Fruit fly (Drosophila melanogaster) whole organism, embryonic: ENCODE results near the gene CG16734.
A peak's percentile ranks its signal among the peaks of the same experiment; 100 is the strongest.

Experiments used
- Ada2b ChIP-seq: fragments of 200-800 bp; sonication (Bioruptor generic); IDR thresholded peaks from 2 replicates; pipeline ENCODE4 v1.3.6; 2022; ENCODE audit warnings: missing biosample characterization, missing genetic modification characterization
- Adf1 ChIP-seq: fragments of 200-800 bp; sonication (Bioruptor generic); IDR thresholded peaks from 2 replicates; pipeline ENCODE4 v1.3.6; 2022; ENCODE audit warnings: missing biosample characterization, missing genetic modification characterization
- Awh ChIP-seq: fragments of 200-800 bp; sonication (Bioruptor generic); IDR thresholded peaks from 2 replicates; pipeline ENCODE4, ENCODE4 v1.3.6; 2022; ENCODE audit warnings: missing biosample characterization, missing genetic modification characterization
- B-H1 ChIP-seq: fragments of 200-800 bp; sonication (Bioruptor generic); IDR thresholded peaks from 3 replicates; pipeline ENCODE4 v1.3.6; 2022; ENCODE audit warnings: missing biosample characterization, missing genetic modification characterization
- Bdp1 ChIP-seq: fragments of 200-800 bp; sonication (Bioruptor generic); optimal IDR thresholded peaks from 3 replicates; lab custom pipeline; 2016; ENCODE audit warnings: missing biosample characterization, missing genetic modification characterization
- Blimp-1 ChIP-seq: fragments of 200-800 bp; sonication (Bioruptor generic); optimal IDR thresholded peaks from 3 replicates; lab custom pipeline; 2018; ENCODE audit warnings: missing biosample characterization, missing genetic modification characterization, mild to moderate bottlenecking, moderate library complexity, missing genetic modification reagents
- CG10274 ChIP-seq: fragments of 200-800 bp; sonication (Bioruptor generic); optimal IDR thresholded peaks from 3 replicates; lab custom pipeline; 2017; ENCODE audit warnings: missing biosample characterization, mild to moderate bottlenecking, missing genetic modification characterization
- CG10565 ChIP-seq: fragments of 200-800 bp; sonication (Bioruptor generic); optimal IDR thresholded peaks from 3 replicates; lab custom pipeline; 2016; ENCODE audit warnings: missing biosample characterization, mild to moderate bottlenecking, missing genetic modification characterization
- CG11504 ChIP-seq: fragments of 200-800 bp; sonication (Bioruptor generic); optimal IDR thresholded peaks from 3 replicates; lab custom pipeline; 2019; ENCODE audit warnings: missing biosample characterization, mild to moderate bottlenecking, missing genetic modification characterization, moderate library complexity
- CG12942 ChIP-seq: fragments of 200-800 bp; sonication (Bioruptor generic); optimal IDR thresholded peaks from 3 replicates; lab custom pipeline; 2016; ENCODE audit warnings: missing biosample characterization, missing genetic modification characterization
- CG13296 ChIP-seq: fragments of 200-800 bp; sonication (Bioruptor generic); optimal IDR thresholded peaks from 3 replicates; lab custom pipeline; 2018; ENCODE audit warnings: missing biosample characterization, mild to moderate bottlenecking, missing genetic modification characterization
- CG17385 ChIP-seq: fragments of 200-800 bp; sonication (Bioruptor generic); optimal IDR thresholded peaks from 3 replicates; lab custom pipeline; 2018; ENCODE audit warnings: missing biosample characterization, mild to moderate bottlenecking, missing genetic modification characterization
- CG17568 ChIP-seq: fragments of 200-800 bp; sonication (Bioruptor generic); optimal IDR thresholded peaks from 2 replicates; lab custom pipeline; 2018; ENCODE audit warnings: missing biosample characterization, mild to moderate bottlenecking, missing genetic modification characterization, moderate library complexity
- CG2202 ChIP-seq: fragments of 200-800 bp; sonication (Bioruptor generic); optimal IDR thresholded peaks from 2 replicates; lab custom pipeline; 2018; ENCODE audit warnings: missing biosample characterization, mild to moderate bottlenecking, missing genetic modification characterization
- CG3407 ChIP-seq: fragments of 200-800 bp; sonication (Bioruptor generic); optimal IDR thresholded peaks from 2 replicates; lab custom pipeline; 2018; ENCODE audit warnings: missing biosample characterization, mild to moderate bottlenecking, missing genetic modification characterization
- CG7271 ChIP-seq: fragments of 200-800 bp; sonication (Bioruptor generic); optimal IDR thresholded peaks from 2 replicates; lab custom pipeline; 2018; ENCODE audit warnings: missing biosample characterization, mild to moderate bottlenecking, missing genetic modification characterization, moderate library complexity
- CG7745 ChIP-seq: fragments of 200-800 bp; sonication (Bioruptor generic); optimal IDR thresholded peaks from 2 replicates; lab custom pipeline; 2018; ENCODE audit warnings: missing biosample characterization, mild to moderate bottlenecking, missing genetic modification characterization, moderate library complexity
- CG7839 ChIP-seq: fragments of 200-800 bp; sonication (Bioruptor generic); optimal IDR thresholded peaks from 3 replicates; lab custom pipeline; 2018; ENCODE audit warnings: missing biosample characterization, mild to moderate bottlenecking, missing genetic modification characterization, moderate library complexity
- CG7963 ChIP-seq: fragments of 200-800 bp; sonication (Bioruptor generic); IDR thresholded peaks from 3 replicates; pipeline ENCODE4 v1.3.6; 2022; ENCODE audit warnings: missing biosample characterization, missing genetic modification characterization; ENCODE audit not compliant: partially characterized antibody
- CG8359 ChIP-seq: fragments of 200-800 bp; sonication (Bioruptor generic); optimal IDR thresholded peaks from 2 replicates; lab custom pipeline; 2017; ENCODE audit warnings: missing biosample characterization, mild to moderate bottlenecking, missing genetic modification characterization, borderline replicate concordance
- CG8944 ChIP-seq: fragments of 200-800 bp; sonication (Bioruptor generic); optimal IDR thresholded peaks from 3 replicates; lab custom pipeline; 2016; ENCODE audit warnings: missing biosample characterization, missing genetic modification characterization
- CG9727 ChIP-seq: fragments of 200-800 bp; sonication (Bioruptor generic); optimal IDR thresholded peaks from 3 replicates; lab custom pipeline; 2017; ENCODE audit warnings: missing biosample characterization, mild to moderate bottlenecking, missing genetic modification characterization
- CG9876 ChIP-seq: fragments of 200-800 bp; sonication (Bioruptor generic); optimal IDR thresholded peaks from 2 replicates; lab custom pipeline; 2016; ENCODE audit warnings: missing biosample characterization, missing genetic modification characterization
- CrebB ChIP-seq: fragments of 200-800 bp; sonication (Bioruptor generic); optimal IDR thresholded peaks from 3 replicates; lab custom pipeline; 2018; ENCODE audit warnings: missing biosample characterization, mild to moderate bottlenecking, missing genetic modification characterization
- Dek ChIP-seq: fragments of 200-800 bp; sonication (Bioruptor generic); optimal IDR thresholded peaks from 3 replicates; lab custom pipeline; 2019; ENCODE audit warnings: missing biosample characterization, mild to moderate bottlenecking, missing genetic modification characterization, moderate library complexity
- Dll ChIP-seq: fragments of 200-800 bp; sonication (Bioruptor generic); IDR thresholded peaks from 4 replicates; pipeline ENCODE4 v1.3.6; 2022; ENCODE audit warnings: missing biosample characterization, missing genetic modification characterization; ENCODE audit not compliant: partially characterized antibody
- E2f1 ChIP-seq: fragments of 200-800 bp; sonication (Bioruptor generic); IDR thresholded peaks from 2 replicates; pipeline ENCODE4 v1.3.6; 2022; ENCODE audit warnings: missing biosample characterization, missing genetic modification characterization
- Elba2 ChIP-seq: fragments of 200-800 bp; sonication (Bioruptor generic); optimal IDR thresholded peaks from 3 replicates; lab custom pipeline; 2016; ENCODE audit warnings: missing biosample characterization, missing genetic modification characterization
- Fer3 ChIP-seq: fragments of 200-800 bp; sonication (Bioruptor generic); optimal IDR thresholded peaks from 2 replicates; lab custom pipeline; 2018; ENCODE audit warnings: missing biosample characterization, mild to moderate bottlenecking, missing genetic modification characterization, moderate library complexity
- Hr3 ChIP-seq: fragments of 200-800 bp; sonication (Bioruptor generic); optimal IDR thresholded peaks from 3 replicates; lab custom pipeline; 2016; ENCODE audit warnings: missing biosample characterization, missing genetic modification characterization
- Hr78 ChIP-seq, 2 experiments: fragments of 200-800 bp in 1 of 2; fragments of >200 bp in 1 of 2; sonication (Bioruptor generic) in 1 of 2; optimal IDR thresholded peaks; 2 replicates each; lab custom pipeline; 2017 to 2019; ENCODE audit warnings: missing biosample characterization in 2 of 2, missing genetic modification characterization in 2 of 2, mild to moderate bottlenecking in 1 of 2, moderate library complexity in 1 of 2
- MBD-R2 ChIP-seq: fragments of 200-800 bp; sonication (Bioruptor generic); IDR thresholded peaks from 2 replicates; pipeline ENCODE4 v1.3.6; 2022; ENCODE audit warnings: missing biosample characterization, missing genetic modification characterization
- NC2α ChIP-seq: fragments of 200-800 bp; sonication (Bioruptor generic); optimal IDR thresholded peaks from 2 replicates; lab custom pipeline; 2016; ENCODE audit warnings: missing biosample characterization, missing genetic modification characterization
- Optix ChIP-seq: fragments of 200-800 bp; sonication (Bioruptor generic); IDR thresholded peaks from 3 replicates; pipeline ENCODE4 v1.3.6; 2022; ENCODE audit warnings: missing biosample characterization, missing genetic modification characterization
- Xrp1 ChIP-seq: fragments of 200-800 bp; sonication (Bioruptor generic); IDR thresholded peaks from 2 replicates; pipeline ENCODE4 v1.3.6; 2022; ENCODE audit warnings: missing biosample characterization, missing genetic modification characterization
- cad ChIP-seq: fragments of >200 bp; optimal IDR thresholded peaks from 2 replicates; lab custom pipeline; 2017; ENCODE audit warnings: missing biosample characterization, missing genetic modification characterization
- danr ChIP-seq: fragments of 200-800 bp; sonication (Bioruptor generic); IDR thresholded peaks from 2 replicates; pipeline ENCODE4 v1.3.6; 2022; ENCODE audit warnings: missing biosample characterization, missing genetic modification characterization
- ewg ChIP-seq: fragments of 200-800 bp; sonication (Bioruptor generic); optimal IDR thresholded peaks from 3 replicates; lab custom pipeline; 2017; ENCODE audit warnings: mild to moderate bottlenecking, missing biosample characterization, missing genetic modification reagents, missing genetic modification characterization
- hb ChIP-seq: fragments of 200-800 bp; sonication (Bioruptor generic); IDR thresholded peaks from 3 replicates; pipeline ENCODE4 v1.3.6; 2022; ENCODE audit warnings: missing biosample characterization, missing genetic modification characterization; ENCODE audit not compliant: partially characterized antibody
- ind ChIP-seq: fragments of 200-800 bp; sonication (Bioruptor generic); optimal IDR thresholded peaks from 3 replicates; lab custom pipeline; 2016; ENCODE audit warnings: missing biosample characterization, missing genetic modification characterization
- oc ChIP-seq: fragments of 200-800 bp; sonication (Bioruptor generic); optimal IDR thresholded peaks from 2 replicates; lab custom pipeline; 2018; ENCODE audit warnings: missing biosample characterization, mild to moderate bottlenecking, missing genetic modification characterization, moderate library complexity
- pan ChIP-seq, 4 experiments: fragments of >200 bp in 3 of 4; fragments of 200-800 bp in 1 of 4; sonication (Bioruptor generic) in 1 of 4; optimal IDR thresholded peaks in 3 of 4; IDR thresholded peaks in 1 of 4; 2 replicates each; pipeline versions ENCODE4 v1.3.6 to Lab custom; 2017 to 2022; ENCODE audit warnings: missing biosample characterization in 2 of 4, missing genetic modification characterization in 2 of 4, mixed read lengths in 1 of 4
- pros ChIP-seq: fragments of 200-800 bp; sonication (Bioruptor generic); optimal IDR thresholded peaks from 3 replicates; lab custom pipeline; 2019; ENCODE audit warnings: missing biosample characterization, mild to moderate bottlenecking, missing genetic modification characterization, moderate library complexity
- row ChIP-seq: fragments of 200-800 bp; sonication (Bioruptor generic); IDR thresholded peaks from 3 replicates; pipeline ENCODE4 v1.3.6; 2022; ENCODE audit warnings: missing biosample characterization, missing genetic modification characterization
- sens-2 ChIP-seq: fragments of 200-800 bp; sonication (Bioruptor generic); IDR thresholded peaks from 2 replicates; pipeline ENCODE4 v1.3.6; 2022; ENCODE audit warnings: missing biosample characterization, missing genetic modification characterization
- tgo ChIP-seq: fragments of 200-800 bp; sonication (Bioruptor generic); IDR thresholded peaks from 3 replicates; pipeline ENCODE4 v1.3.6; 2022; ENCODE audit warnings: missing biosample characterization, missing genetic modification characterization
- unpg ChIP-seq: fragments of 200-800 bp; sonication (Bioruptor generic); optimal IDR thresholded peaks from 3 replicates; lab custom pipeline; 2018; ENCODE audit warnings: missing biosample characterization, mild to moderate bottlenecking, missing genetic modification characterization, moderate library complexity
- usp ChIP-seq: fragments of >200 bp; optimal IDR thresholded peaks from 2 replicates; lab custom pipeline; 2017; ENCODE audit warnings: missing biosample characterization, missing genetic modification characterization
- wek ChIP-seq: fragments of 200-800 bp; sonication (Bioruptor generic); optimal IDR thresholded peaks from 3 replicates; lab custom pipeline; 2018; ENCODE audit warnings: missing biosample characterization, mild to moderate bottlenecking, missing genetic modification characterization, moderate library complexity

CG16734 gene

dm6 chr3R:9260421-9260973, 5.6 kb downstream of the CG16734 start, which contains the start of gene ATP6AP2 (continued):
- peak; percentile 43 for TF ChIP-seq CG9727 (GFP tag; lab: Kevin White, UChicago)
- TF ChIP-seq CG17385, result peak; percentile 38
- TF ChIP-seq Ada2b (GFP tag; lab: Robert Waterston, UW), result no peak
- no peak for TF ChIP-seq Xrp1 (GFP tag; lab: Robert Waterston, UW)
- TF ChIP-seq Blimp-1 (GFP tag; lab: Kevin White, UChicago), result no peak
- no peak for TF ChIP-seq CG10274 (GFP tag; lab: Kevin White, UChicago)
- no peak for TF ChIP-seq pan (optimal IDR thresholded peaks at IDR 0.05; lab: Kevin White, UChicago)
- TF ChIP-seq pan (GFP tag; optimal IDR thresholded peaks at IDR 0.05 in 1 of 2, IDR thresholded peaks at IDR 0.05 in 1 of 2), result peak in 1 of 2 experiments; percentile 66
- no peak for TF ChIP-seq Bdp1 (GFP tag; lab: Kevin White, UChicago)
- TF ChIP-seq wek, result no peak
- TF ChIP-seq hb (GFP tag; lab: Robert Waterston, UW), result peak; percentile 72
- TF ChIP-seq pros, result no peak
- peak; percentile 78 for TF ChIP-seq CG7963 (GFP tag; lab: Robert Waterston, UW)
- TF ChIP-seq CG17568 (GFP tag; lab: Kevin White, UChicago), result no peak
- no peak for TF ChIP-seq Optix
- peak; percentile 47 for TF ChIP-seq ind (GFP tag; lab: Kevin White, UChicago)
- no peak for TF ChIP-seq CG7839 (tag; lab: Kevin White, UChicago)
- TF ChIP-seq CG8359 (GFP tag; lab: Kevin White, UChicago), result no peak
- peak; percentile 52 for TF ChIP-seq Hr3
- TF ChIP-seq CG8944, result no peak
- no peak for TF ChIP-seq Awh (GFP tag; lab: Robert Waterston, UW)
- peak; percentile 52 for TF ChIP-seq ewg
- no peak for TF ChIP-seq unpg
- TF ChIP-seq oc, result no peak
- peak; percentile 30 for TF ChIP-seq CG12942 (GFP tag; lab: Kevin White, UChicago)
- peak; percentile 70 for TF ChIP-seq Dek (tag; lab: Kevin White, UChicago)
- TF ChIP-seq tgo (GFP tag; lab: Robert Waterston, UW), result peak; percentile 27; the same call in 1 of the 3 replicates
- no peak for TF ChIP-seq CG10565 (GFP tag; lab: Kevin White, UChicago)
- peak; percentile 87 for TF ChIP-seq MBD-R2 (GFP tag; lab: Robert Waterston, UW)
- TF ChIP-seq NC2α (GFP tag; lab: Kevin White, UChicago), result no peak
- peak; percentile 22 for TF ChIP-seq CG3407 (GFP tag; lab: Kevin White, UChicago)
- TF ChIP-seq usp (GFP tag; lab: Kevin White, UChicago), result no peak
- no peak for TF ChIP-seq danr (GFP tag; lab: Robert Waterston, UW)
- TF ChIP-seq cad (GFP tag; lab: Kevin White, UChicago), result no peak
- peak; percentile 54 for TF ChIP-seq CG2202 (tag; lab: Kevin White, UChicago)
- TF ChIP-seq Elba2 (GFP tag; lab: Kevin White, UChicago), result no peak
- TF ChIP-seq E2f1, result no peak; the same call in 1 of the 2 replicates
- no peak for TF ChIP-seq Hr78 (GFP tag; optimal IDR thresholded peaks at IDR 0.05; lab: Kevin White, UChicago)
- TF ChIP-seq CG7271 (tag; lab: Kevin White, UChicago), result no peak
- TF ChIP-seq Fer3 (tag; lab: Kevin White, UChicago), result peak; percentile 64
- TF ChIP-seq Dll (GFP tag; lab: Robert Waterston, UW), result peak; percentile 78; the same call in 3 of the 4 replicates
- peak; percentile 32; the same call in 1 of the 2 replicates for TF ChIP-seq Adf1 (GFP tag; lab: Robert Waterston, UW)
- no peak for TF ChIP-seq B-H1 (GFP tag; lab: Robert Waterston, UW)
- TF ChIP-seq CG13296 (GFP tag; lab: Kevin White, UChicago), result peak; percentile 48
- peak; percentile 90 for TF ChIP-seq row (GFP tag; lab: Robert Waterston, UW)
- TF ChIP-seq CG7745, result no peak
- no peak for TF ChIP-seq CG11504 (tag; lab: Kevin White, UChicago)
- TF ChIP-seq sens-2, result no peak
- TF ChIP-seq CrebB (tag; lab: Kevin White, UChicago), result no peak
- TF ChIP-seq CG9876 (GFP tag; lab: Kevin White, UChicago), result no peak
